Worm (Caenorhabditis elegans) whole organism, midembryonic: ENCODE measurements around the gene C32D5.12.

Experiments
- T22C8.4 ChIP-seq: fragments of 200-800 bp; sonication (Bioruptor generic); IDR thresholded peaks from 2 replicates; pipeline ENCODE4 v1.3.6; 2022; ENCODE audit warnings: missing genetic modification characterization, missing compliant biosample characterization
- cog-1 ChIP-seq: sonication (generic microtip); optimal IDR thresholded peaks from 2 replicates; lab custom pipeline; 2016; ENCODE audit warnings: missing genetic modification characterization, missing compliant biosample characterization
- flt-1 ChIP-seq: fragments of 200-800 bp; sonication (Bioruptor generic); IDR thresholded peaks from 2 replicates; pipeline ENCODE4 v1.3.6; 2022; ENCODE audit warnings: missing genetic modification characterization, missing compliant biosample characterization
- klf-2 ChIP-seq: fragments of 200-800 bp; sonication (Bioruptor generic); conservative IDR thresholded peaks from 2 replicates; pipeline ENCODE4 v1.3.6; 2022; ENCODE audit warnings: missing genetic modification reagents, missing genetic modification characterization, missing compliant biosample characterization
- ref-1 ChIP-seq: fragments of 200-800 bp; sonication (Bioruptor generic); conservative IDR thresholded peaks from 2 replicates; pipeline ENCODE4 v1.3.6; 2022; ENCODE audit warnings: missing genetic modification reagents, missing genetic modification characterization, missing compliant biosample characterization
- tab-1 ChIP-seq: fragments of 200-800 bp; sonication (Bioruptor generic); IDR thresholded peaks from 2 replicates; pipeline ENCODE4 v1.3.6; 2022; ENCODE audit warnings: missing genetic modification characterization, missing compliant biosample characterization
- ztf-23 ChIP-seq: fragments of 200-800 bp; sonication (Bioruptor generic); IDR thresholded peaks from 2 replicates; pipeline ENCODE4 v1.3.6; 2022; ENCODE audit warnings: missing genetic modification reagents, missing genetic modification characterization, missing compliant biosample characterization
- ztf-29 ChIP-seq: fragments of 200-800 bp; sonication (Bioruptor generic); IDR thresholded peaks from 2 replicates; pipeline ENCODE4 v1.3.6; 2022; ENCODE audit warnings: missing genetic modification reagents, missing genetic modification characterization, missing compliant biosample characterization

ce11 chrII:6380866-6381265 lies 22.1 kb upstream of the C32D5.12 start, which contains the start of gene F58F12.12:
- no peak for TF ChIP-seq tab-1 (GFP tag; lab: Robert Waterston, UW)
- no peak for TF ChIP-seq flt-1 (GFP tag; lab: Robert Waterston, UW)
- TF ChIP-seq ref-1 (GFP tag; lab: Robert Waterston, UW) = no peak
- no peak for TF ChIP-seq T22C8.4 (GFP tag; lab: Robert Waterston, UW)
- no peak for TF ChIP-seq ztf-23
- no peak for TF ChIP-seq klf-2 (GFP tag; lab: Robert Waterston, UW)
- no peak for TF ChIP-seq ztf-29 (GFP tag; lab: Robert Waterston, UW)
- TF ChIP-seq cog-1 (tag; lab: Kevin White, UChicago) = no peak
